Worm (Caenorhabditis elegans): ENCODE measurements around the gene Y49F6B.14.
"Not testable (repeated sequence)": the region's sequence is repeated elsewhere in the genome, so short reads cannot be mapped to it uniquely, and the experiment has no call there.

Gene Y49F6B.14

ce11 chrII:3490797-3491196 lies 24.5 kb downstream of the Y49F6B.14 start, which contains the start of gene fbxb-112:
fbxb-112 (plus strand) TSS chrII:3491097.
- TF ChIP-seq nhr-6, mab-5, lsy-2 (tag; optimal IDR thresholded peaks at IDR 0.05): not testable (repeated sequence)

ce11 chrII:3482231-3482630 lies 33.1 kb downstream of the Y49F6B.14 start, which contains the start of gene smu-2:
smu-2 (plus strand) TSS chrII:3482408.
- TF ChIP-seq nhr-6 (tag; optimal IDR thresholded peaks at IDR 0.05) = no peak
- TF ChIP-seq sma-3 (GFP tag; optimal IDR thresholded peaks at IDR 0.05) = peak; percentile 53
- no peak for TF ChIP-seq Y55F3AM.14 (GFP tag; optimal IDR thresholded peaks at IDR 0.05)
- peak; percentile 67 for TF ChIP-seq C34F6.9 (tag; optimal IDR thresholded peaks at IDR 0.05)
- TF ChIP-seq lsy-2 (tag; optimal IDR thresholded peaks at IDR 0.05) = peak in 1 of 2 experiments; percentile 37
- TF ChIP-seq F13H6.1 (tag; optimal IDR thresholded peaks at IDR 0.05) = peak; percentile 41
- TF ChIP-seq unc-55 (GFP tag; optimal IDR thresholded peaks at IDR 0.05) = peak; percentile 79
- TF ChIP-seq lin-13 (GFP tag; optimal IDR thresholded peaks at IDR 0.05) = peak; percentile 74
- peak; percentile 27 for TF ChIP-seq mab-5 (tag; optimal IDR thresholded peaks at IDR 0.05)

DNA sequence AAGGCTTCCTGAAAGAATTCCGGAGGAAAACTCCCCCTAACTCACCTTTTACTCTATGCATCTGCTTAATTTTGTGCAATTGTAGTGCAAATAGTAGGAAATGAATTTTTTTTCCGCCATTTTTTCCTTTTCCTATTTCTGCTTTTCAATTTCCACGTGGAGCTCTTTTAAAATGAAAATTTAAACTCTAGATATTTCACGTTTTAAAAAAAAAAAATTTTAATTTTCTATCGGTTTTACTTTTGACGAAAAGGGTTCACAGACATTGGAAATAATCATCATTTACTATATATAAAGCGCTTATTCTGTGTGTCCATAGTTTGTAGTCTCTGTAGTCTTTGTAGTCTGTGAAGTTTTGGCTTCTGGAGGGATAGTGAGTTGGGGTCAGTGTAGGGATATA lies 33.7 kb downstream of the Y49F6B.14 start, which contains the start of gene Y49F6B.8:
TSS of gene Y49F6B.8 (minus strand) at position 101 of the 400 bp plus-strand sequence.
- TF ChIP-seq elt-1 (tag; optimal IDR thresholded peaks at IDR 0.05) = no peak
- no peak for TF ChIP-seq nhr-6 (tag; optimal IDR thresholded peaks at IDR 0.05)
- TF ChIP-seq dmd-4 (tag; optimal IDR thresholded peaks at IDR 0.05) = no peak
- TF ChIP-seq nhr-12 (tag; optimal IDR thresholded peaks at IDR 0.05) = no peak
- no peak for TF ChIP-seq lsy-2 (tag; optimal IDR thresholded peaks at IDR 0.05)
- TF ChIP-seq lin-13 (GFP tag; optimal IDR thresholded peaks at IDR 0.05) = no peak
- TF ChIP-seq nhr-21 (tag; optimal IDR thresholded peaks at IDR 0.05) = no peak
- no peak for TF ChIP-seq unc-62 (GFP tag; optimal IDR thresholded peaks at IDR 0.05)
- TF ChIP-seq lin-39 (tag; optimal IDR thresholded peaks at IDR 0.05) = no peak

ce11 chrII:3477171-3477570 lies 38.1 kb downstream of the Y49F6B.14 start, which contains the start of gene fbxb-104:
fbxb-104 (minus strand) TSS chrII:3477271.
- TF ChIP-seq snpc-4 (tag; optimal IDR thresholded peaks at IDR 0.05) (no peak), ztf-11 (tag; optimal IDR thresholded peaks at IDR 0.05) (no peak), elt-3 (tag; optimal IDR thresholded peaks at IDR 0.05) (no peak), unc-62 (GFP tag; optimal IDR thresholded peaks at IDR 0.05) (no peak), nhr-10 (tag; optimal IDR thresholded peaks at IDR 0.05) (no peak), lin-11 (tag; optimal IDR thresholded peaks at IDR 0.05) (no peak), peb-1 (tag; optimal IDR thresholded peaks at IDR 0.05) (no peak), sem-4 (tag; optimal IDR thresholded peaks at IDR 0.05) (no peak), skn-1 (tag; optimal IDR thresholded peaks at IDR 0.05) (no peak), R02D3.7 (tag; optimal IDR thresholded peaks at IDR 0.05) (no peak), nhr-25 (tag; optimal IDR thresholded peaks at IDR 0.05) (no peak), Y55F3AM.14 (GFP tag; optimal IDR thresholded peaks at IDR 0.05) (no peak), ztf-1 (GFP tag; conservative IDR thresholded peaks at IDR 0.05) (no peak), blmp-1 (tag; optimal IDR thresholded peaks at IDR 0.05; ENCODE audit: insufficient read depth) (no peak), nhr-237 (tag; optimal IDR thresholded peaks at IDR 0.05) (no peak), alr-1 (tag; optimal IDR thresholded peaks at IDR 0.05) (no peak), unc-55 (GFP tag; optimal IDR thresholded peaks at IDR 0.05) (no peak), egl-27 (tag; optimal IDR thresholded peaks at IDR 0.05) (no peak), zag-1 (tag; optimal IDR thresholded peaks at IDR 0.05) (no peak)

DNA sequence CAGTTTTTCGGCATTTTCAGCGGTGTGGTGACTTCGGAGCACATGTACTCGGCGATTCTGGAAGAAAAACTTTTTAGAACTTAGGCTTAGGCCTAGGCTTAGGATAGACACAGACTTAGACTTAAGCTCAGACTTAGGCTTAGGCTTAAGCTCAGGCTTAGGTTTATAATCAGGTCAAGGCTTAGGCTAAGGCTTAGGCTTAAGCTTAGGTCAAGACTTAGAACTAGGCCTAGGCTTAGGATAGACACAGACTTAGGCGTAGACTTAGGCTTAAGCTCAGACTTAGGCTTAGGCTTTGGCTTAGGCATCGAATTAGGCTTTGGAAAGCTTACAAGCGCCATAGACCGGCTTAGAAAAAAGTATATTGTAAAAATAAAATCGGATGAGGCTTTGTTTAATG lies 38.7 kb downstream of the Y49F6B.14 start:
- TF ChIP-seq ztf-11 (tag; optimal IDR thresholded peaks at IDR 0.05) = no peak
- TF ChIP-seq mbf-1 (tag; optimal IDR thresholded peaks at IDR 0.05) = no peak
- TF ChIP-seq peb-1 (tag; optimal IDR thresholded peaks at IDR 0.05) = no peak
- TF ChIP-seq fos-1 (tag; optimal IDR thresholded peaks at IDR 0.05) = no peak
- TF ChIP-seq elt-1 (tag; optimal IDR thresholded peaks at IDR 0.05) = no peak
- TF ChIP-seq unc-39 (tag; optimal IDR thresholded peaks at IDR 0.05) = no peak
- no peak for TF ChIP-seq Y55F3AM.14 (GFP tag; optimal IDR thresholded peaks at IDR 0.05)
- TF ChIP-seq alr-1 (tag; optimal IDR thresholded peaks at IDR 0.05) = no peak
- TF ChIP-seq ceh-16 (tag; optimal IDR thresholded peaks at IDR 0.05) = no peak
- TF ChIP-seq nhr-11 (tag; optimal IDR thresholded peaks at IDR 0.05) = no peak
- no peak for TF ChIP-seq C34F6.9 (tag; optimal IDR thresholded peaks at IDR 0.05)
- no peak for TF ChIP-seq lin-11 (tag; optimal IDR thresholded peaks at IDR 0.05)
- TF ChIP-seq mab-5 (tag; optimal IDR thresholded peaks at IDR 0.05) = no peak
